Fruit fly (Drosophila melanogaster) whole organism, embryonic: ENCODE results near the gene SrpRbeta.

Source experiments
- Atf6 ChIP-seq: fragments of 200-800 bp; sonication (Bioruptor generic); IDR thresholded peaks from 2 replicates; pipeline ENCODE4 v1.3.6; 2022; ENCODE audit warnings: missing biosample characterization, missing genetic modification characterization
- Blimp-1 ChIP-seq: fragments of 200-800 bp; sonication (Bioruptor generic); optimal IDR thresholded peaks from 3 replicates; lab custom pipeline; 2018; ENCODE audit warnings: missing biosample characterization, missing genetic modification characterization, mild to moderate bottlenecking, moderate library complexity, missing genetic modification reagents
- CG10654 ChIP-seq: fragments of 200-800 bp; sonication (Bioruptor generic); optimal IDR thresholded peaks from 2 replicates; lab custom pipeline; 2016; ENCODE audit warnings: missing biosample characterization, missing genetic modification characterization
- CG11247 ChIP-seq: fragments of 200-800 bp; sonication (Bioruptor generic); IDR thresholded peaks from 2 replicates; pipeline ENCODE4 v1.3.6; 2022; ENCODE audit warnings: missing biosample characterization, missing genetic modification characterization
- CG11560 ChIP-seq: fragments of 200-800 bp; sonication (Bioruptor generic); IDR thresholded peaks from 3 replicates; pipeline ENCODE4 v1.3.6; 2022; ENCODE audit warnings: missing biosample characterization, missing genetic modification characterization
- CG11695 ChIP-seq: fragments of 200-800 bp; sonication (Bioruptor generic); IDR thresholded peaks from 3 replicates; pipeline ENCODE4 v1.3.6; 2022; ENCODE audit warnings: missing biosample characterization, missing genetic modification characterization
- CG12299 ChIP-seq: fragments of 200-800 bp; sonication (Bioruptor generic); optimal IDR thresholded peaks from 2 replicates; lab custom pipeline; 2018; ENCODE audit warnings: missing biosample characterization, mild to moderate bottlenecking, missing genetic modification characterization
- CG12659 ChIP-seq: fragments of 200-800 bp; sonication (Bioruptor generic); optimal IDR thresholded peaks from 3 replicates; lab custom pipeline; 2017; ENCODE audit warnings: mild to moderate bottlenecking, missing biosample characterization, missing genetic modification reagents, missing genetic modification characterization
- CG15073 ChIP-seq: fragments of 200-800 bp; sonication (Bioruptor generic); optimal IDR thresholded peaks from 2 replicates; lab custom pipeline; 2016; ENCODE audit warnings: missing biosample characterization, missing genetic modification characterization
- CG17359 ChIP-seq: fragments of 200-800 bp; sonication (Bioruptor generic); optimal IDR thresholded peaks from 3 replicates; lab custom pipeline; 2018; ENCODE audit warnings: missing biosample characterization, mild to moderate bottlenecking, missing genetic modification characterization, moderate library complexity
- CG18599 ChIP-seq: fragments of 200-800 bp; sonication (Bioruptor generic); optimal IDR thresholded peaks from 3 replicates; lab custom pipeline; 2017; ENCODE audit warnings: missing biosample characterization, missing genetic modification characterization, mild to moderate bottlenecking, moderate library complexity, missing genetic modification reagents
- CG2199 ChIP-seq: fragments of 200-800 bp; sonication (Bioruptor generic); IDR thresholded peaks from 3 replicates; pipeline ENCODE4 v1.3.6; 2022; ENCODE audit warnings: missing biosample characterization, missing genetic modification characterization
- CG2712 ChIP-seq: fragments of 200-800 bp; optimal IDR thresholded peaks from 3 replicates; lab custom pipeline; 2019; ENCODE audit warnings: missing biosample characterization, mild to moderate bottlenecking, missing genetic modification characterization, moderate library complexity
- CG31365 ChIP-seq: fragments of 200-800 bp; sonication (Bioruptor generic); optimal IDR thresholded peaks from 2 replicates; lab custom pipeline; 2018; ENCODE audit warnings: missing biosample characterization, mild to moderate bottlenecking, missing genetic modification characterization
- CG3281 ChIP-seq: fragments of 200-800 bp; sonication (Bioruptor generic); optimal IDR thresholded peaks from 3 replicates; lab custom pipeline; 2017; ENCODE audit warnings: missing biosample characterization, mild to moderate bottlenecking, missing genetic modification characterization
- CG6765 ChIP-seq: fragments of 200-800 bp; sonication (Bioruptor generic); optimal IDR thresholded peaks from 3 replicates; lab custom pipeline; 2017; ENCODE audit warnings: missing biosample characterization, mild to moderate bottlenecking, missing genetic modification characterization
- CG7786 ChIP-seq: fragments of 200-800 bp; sonication (Bioruptor generic); optimal IDR thresholded peaks from 2 replicates; lab custom pipeline; 2016; ENCODE audit warnings: missing biosample characterization, missing genetic modification characterization
- CG8359 ChIP-seq: fragments of 200-800 bp; sonication (Bioruptor generic); optimal IDR thresholded peaks from 2 replicates; lab custom pipeline; 2017; ENCODE audit warnings: missing biosample characterization, mild to moderate bottlenecking, missing genetic modification characterization, borderline replicate concordance
- CG8388 ChIP-seq: fragments of 200-800 bp; sonication (Bioruptor generic); optimal IDR thresholded peaks from 2 replicates; lab custom pipeline; 2019; ENCODE audit warnings: missing biosample characterization, mild to moderate bottlenecking, missing genetic modification characterization, moderate library complexity
- CkIIα-i1 ChIP-seq: fragments of 200-800 bp; sonication (Bioruptor generic); IDR thresholded peaks from 2 replicates; pipeline ENCODE4 v1.3.6; 2022; ENCODE audit warnings: missing biosample characterization, missing genetic modification characterization
- ERR ChIP-seq: fragments of 200-800 bp; sonication (Bioruptor generic); optimal IDR thresholded peaks from 2 replicates; lab custom pipeline; 2016; ENCODE audit warnings: missing biosample characterization, missing genetic modification characterization
- Ets97D ChIP-seq: fragments of 200-800 bp; sonication (Bioruptor generic); optimal IDR thresholded peaks from 3 replicates; lab custom pipeline; 2016; ENCODE audit warnings: missing biosample characterization, missing genetic modification characterization
- Gsc ChIP-seq: fragments of 200-800 bp; sonication (Bioruptor generic); IDR thresholded peaks from 2 replicates; pipeline ENCODE4 v1.3.6; 2022; ENCODE audit warnings: missing biosample characterization, missing genetic modification characterization
- H15 ChIP-seq: fragments of 200-800 bp; sonication (Bioruptor generic); IDR thresholded peaks from 3 replicates; pipeline ENCODE4 v1.3.6; 2022; ENCODE audit warnings: missing biosample characterization, missing genetic modification characterization
- Med ChIP-seq: fragments of 200-800 bp; sonication (Bioruptor generic); peaks from one replicate; lab custom pipeline; 2016; ENCODE audit warnings: missing biosample characterization, missing genetic modification characterization, mild to moderate bottlenecking, inconsistent platforms, moderate library complexity
- Myb ChIP-seq: fragments of 200-800 bp; sonication (Bioruptor generic); optimal IDR thresholded peaks from 2 replicates; lab custom pipeline; 2016; ENCODE audit warnings: missing biosample characterization, missing genetic modification characterization
- Oli ChIP-seq: fragments of 200-800 bp; sonication (Bioruptor generic); optimal IDR thresholded peaks from 2 replicates; lab custom pipeline; 2018; ENCODE audit warnings: missing biosample characterization, mild to moderate bottlenecking, missing genetic modification characterization, moderate library complexity
- Usf ChIP-seq: fragments of 200-800 bp; sonication (Bioruptor generic); optimal IDR thresholded peaks from 2 replicates; lab custom pipeline; 2017; ENCODE audit warnings: missing genotype, missing biosample characterization, missing genetic modification characterization
- Xbp1 ChIP-seq: fragments of 200-800 bp; sonication (Bioruptor generic); optimal IDR thresholded peaks from 3 replicates; lab custom pipeline; 2016; ENCODE audit warnings: missing biosample characterization, mild to moderate bottlenecking, missing genetic modification characterization
- Xrp1 ChIP-seq: fragments of 200-800 bp; sonication (Bioruptor generic); IDR thresholded peaks from 2 replicates; pipeline ENCODE4 v1.3.6; 2022; ENCODE audit warnings: missing biosample characterization, missing genetic modification characterization
- YL-1 ChIP-seq: fragments of 200-800 bp; sonication (Bioruptor generic); optimal IDR thresholded peaks from 3 replicates; lab custom pipeline; 2017; ENCODE audit warnings: missing biosample characterization, mild to moderate bottlenecking, missing genetic modification characterization
- ab ChIP-seq: fragments of 200-800 bp; sonication (Bioruptor generic); optimal IDR thresholded peaks from 2 replicates; lab custom pipeline; 2016; ENCODE audit warnings: missing biosample characterization, missing genetic modification characterization
- ash1 ChIP-seq: fragments of 200-800 bp; sonication (Bioruptor generic); optimal IDR thresholded peaks from 2 replicates; lab custom pipeline; 2018; ENCODE audit warnings: missing biosample characterization, mild to moderate bottlenecking, missing genetic modification characterization
- bbx ChIP-seq: fragments of 200-800 bp; sonication (Bioruptor generic); IDR thresholded peaks from 2 replicates; pipeline ENCODE4 v1.3.6; 2022; ENCODE audit warnings: missing biosample characterization, missing genetic modification characterization; ENCODE audit not compliant: partially characterized antibody
- dmrt99B ChIP-seq: fragments of 200-800 bp; sonication (Bioruptor generic); optimal IDR thresholded peaks from 2 replicates; lab custom pipeline; 2018; ENCODE audit warnings: missing biosample characterization, mild to moderate bottlenecking, missing genetic modification characterization, moderate library complexity
- grau ChIP-seq: fragments of 200-800 bp; optimal IDR thresholded peaks from 3 replicates; lab custom pipeline; 2019; ENCODE audit warnings: missing biosample characterization, mild to moderate bottlenecking, missing genetic modification characterization, moderate library complexity
- h ChIP-seq: fragments of >200 bp; optimal IDR thresholded peaks from 2 replicates; lab custom pipeline; 2017
- hbn ChIP-seq: fragments of 200-800 bp; sonication (Bioruptor generic); IDR thresholded peaks from 2 replicates; pipeline ENCODE4 v1.3.6; 2022; ENCODE audit warnings: missing biosample characterization, missing genetic modification characterization; ENCODE audit not compliant: partially characterized antibody
- ind ChIP-seq: fragments of 200-800 bp; sonication (Bioruptor generic); optimal IDR thresholded peaks from 3 replicates; lab custom pipeline; 2016; ENCODE audit warnings: missing biosample characterization, missing genetic modification characterization
- jing ChIP-seq: fragments of 200-800 bp; sonication (Bioruptor generic); optimal IDR thresholded peaks from 2 replicates; lab custom pipeline; 2018; ENCODE audit warnings: missing biosample characterization, mild to moderate bottlenecking, missing genetic modification characterization
- jumu ChIP-seq: fragments of 200-800 bp; sonication (Bioruptor generic); optimal IDR thresholded peaks from 3 replicates; lab custom pipeline; 2016; ENCODE audit warnings: missing biosample characterization, missing genetic modification characterization
- kah ChIP-seq: fragments of 200-800 bp; sonication (Bioruptor generic); optimal IDR thresholded peaks from 2 replicates; lab custom pipeline; 2018; ENCODE audit warnings: missing biosample characterization, mild to moderate bottlenecking, missing genetic modification characterization
- klu ChIP-seq: fragments of 200-800 bp; sonication (Bioruptor generic); IDR thresholded peaks from 2 replicates; pipeline ENCODE4 v1.3.6; 2022; ENCODE audit warnings: missing biosample characterization, missing genetic modification characterization
- pb ChIP-seq: fragments of 200-800 bp; sonication (Bioruptor generic); optimal IDR thresholded peaks from 3 replicates; lab custom pipeline; 2016; ENCODE audit warnings: missing biosample characterization, missing genetic modification characterization
- phol ChIP-seq: fragments of 200-800 bp; sonication (Bioruptor generic); optimal IDR thresholded peaks from 3 replicates; lab custom pipeline; 2018; ENCODE audit warnings: missing biosample characterization, mild to moderate bottlenecking, missing genetic modification characterization, moderate library complexity
- rib ChIP-seq: fragments of 200-800 bp; sonication (Bioruptor generic); IDR thresholded peaks from 2 replicates; pipeline ENCODE4 v1.3.6; 2022; ENCODE audit warnings: missing biosample characterization, missing genetic modification characterization
- stwl ChIP-seq: fragments of 200-800 bp; sonication (Bioruptor generic); optimal IDR thresholded peaks from 3 replicates; lab custom pipeline; 2018; ENCODE audit warnings: missing biosample characterization, mild to moderate bottlenecking, missing genetic modification characterization, moderate library complexity
- tap ChIP-seq: fragments of 200-800 bp; optimal IDR thresholded peaks from 3 replicates; lab custom pipeline; 2019; ENCODE audit warnings: missing biosample characterization, mild to moderate bottlenecking, missing genetic modification characterization, moderate library complexity
- unpg ChIP-seq: fragments of 200-800 bp; sonication (Bioruptor generic); optimal IDR thresholded peaks from 3 replicates; lab custom pipeline; 2018; ENCODE audit warnings: missing biosample characterization, mild to moderate bottlenecking, missing genetic modification characterization, moderate library complexity
- usp ChIP-seq: fragments of >200 bp; optimal IDR thresholded peaks from 2 replicates; lab custom pipeline; 2017; ENCODE audit warnings: missing biosample characterization, missing genetic modification characterization
- z ChIP-seq: fragments of 200-800 bp; sonication (Bioruptor generic); IDR thresholded peaks from 3 replicates; pipeline ENCODE4 v1.3.6; 2022; ENCODE audit warnings: missing biosample characterization, missing genetic modification characterization
- zfh1 ChIP-seq: fragments of 200-800 bp; sonication (Bioruptor generic); IDR thresholded peaks from 3 replicates; pipeline ENCODE4 v1.3.6; 2022; ENCODE audit warnings: missing biosample characterization, missing genetic modification characterization

The SrpRbeta gene

dm6 chr3L:8767876-8768275 is 47.9 kb upstream of the SrpRbeta start (continued):
- TF ChIP-seq CG3281 (GFP tag; lab: Kevin White, UChicago) (peak; percentile 70), stwl (tag; lab: Kevin White, UChicago) (no peak), h (lab: Kevin White, UChicago) (no peak), unpg (GFP tag; lab: Kevin White, UChicago) (peak; percentile 28), bbx (GFP tag; lab: Robert Waterston, UW) (no peak), phol (tag; lab: Kevin White, UChicago) (peak; percentile 12), Blimp-1 (GFP tag; lab: Kevin White, UChicago) (no peak), jumu (GFP tag; lab: Kevin White, UChicago) (no peak), YL-1 (GFP tag; lab: Kevin White, UChicago) (no peak), CG10654 (no peak), hbn (no peak), CG8388 (GFP tag; lab: Kevin White, UChicago) (peak; percentile 74), CG18599 (GFP tag; lab: Kevin White, UChicago) (peak; percentile 78), klu (no peak), CG2199 (GFP tag; lab: Robert Waterston, UW) (no peak), CG11560 (tag; lab: Robert Waterston, UW) (0 out of 3 replicates have a peak, but pooled peaks have one; percentile 30), Med (GFP tag; lab: Kevin White, UChicago) (peak; percentile 85), Oli (peak; percentile 7), grau (tag; lab: Kevin White, UChicago) (peak; percentile 62), ab (GFP tag; lab: Kevin White, UChicago) (no peak), kah (GFP tag; lab: Kevin White, UChicago) (no peak), H15 (GFP tag; lab: Robert Waterston, UW) (no peak), Ets97D (GFP tag; lab: Kevin White, UChicago) (no peak), Xbp1 (GFP tag; lab: Kevin White, UChicago) (peak; percentile 54), CG6765 (GFP tag; lab: Kevin White, UChicago) (peak; percentile 42), CG8359 (GFP tag; lab: Kevin White, UChicago) (no peak), dmrt99B (tag; lab: Kevin White, UChicago) (peak; percentile 42), zfh1 (GFP tag; lab: Robert Waterston, UW) (no peak), jing (no peak), CG11247 (GFP tag; lab: Robert Waterston, UW) (no peak), tap (tag; lab: Kevin White, UChicago) (no peak), CG12299 (peak; percentile 4), ERR (GFP tag; lab: Kevin White, UChicago) (no peak), Xrp1 (GFP tag; lab: Robert Waterston, UW) (no peak), CG2712 (tag; lab: Kevin White, UChicago) (peak; percentile 19), ash1 (GFP tag; lab: Kevin White, UChicago) (no peak), CG11695 (GFP tag; lab: Robert Waterston, UW) (peak; percentile 55; the same call in 1 of the 3 replicates), Usf (GFP tag; lab: Kevin White, UChicago) (peak; percentile 27), CkIIα-i1 (no peak), CG7786 (GFP tag; lab: Kevin White, UChicago) (peak; percentile 57), CG31365 (tag; lab: Kevin White, UChicago) (no peak), rib (GFP tag; lab: Robert Waterston, UW) (no peak), z (GFP tag; lab: Robert Waterston, UW) (no peak), CG17359 (tag; lab: Kevin White, UChicago) (peak; percentile 14), Gsc (GFP tag; lab: Robert Waterston, UW) (no peak), CG15073 (GFP tag; lab: Kevin White, UChicago) (no peak), ind (GFP tag; lab: Kevin White, UChicago) (peak; percentile 37), pb (GFP tag; lab: Kevin White, UChicago) (no peak), CG12659 (GFP tag; lab: Kevin White, UChicago) (peak; percentile 58), usp (GFP tag; lab: Kevin White, UChicago) (no peak), Myb (GFP tag; lab: Kevin White, UChicago) (peak; percentile 52), Atf6 (GFP tag; lab: Robert Waterston, UW) (peak; percentile 55; the same call in 1 of the 2 replicates)
